Worm (Caenorhabditis elegans) whole organism, L4/young adult: Measurements from ENCODE around the gene C17E7.9.

Source experiments
- W03F9.2 ChIP-seq: fragments of 150-350 bp; optimal IDR thresholded peaks from 2 replicates; lab custom pipeline; 2014; ENCODE audit warnings: missing biosample characterization, missing genetic modification characterization
- him-1 ChIP-seq: sonication (generic microtip); optimal IDR thresholded peaks from 2 replicates; lab custom pipeline; 2016; ENCODE audit warnings: missing genotype, missing genetic modification reagents, missing genetic modification characterization, missing compliant biosample characterization

- TF ChIP-seq him-1 (no peak), W03F9.2 (no peak)
Observed at ce11 chrV:3851760-3852159, 38.9 kb downstream of the C17E7.9 start.
